Worm (Caenorhabditis elegans) whole organism, L4/young adult: ENCODE measurements around the gene C09G9.8.

Experiments
- W03F9.2 ChIP-seq: fragments of 150-350 bp; optimal IDR thresholded peaks from 2 replicates; lab custom pipeline; 2014; ENCODE audit warnings: missing biosample characterization, missing genetic modification characterization
- dao-5 ChIP-seq: sonication (generic microtip); optimal IDR thresholded peaks from 2 replicates; lab custom pipeline; 2016; ENCODE audit warnings: missing genotype, missing genetic modification characterization, moderate library complexity, missing compliant biosample characterization
- him-1 ChIP-seq: sonication (generic microtip); optimal IDR thresholded peaks from 2 replicates; lab custom pipeline; 2016; ENCODE audit warnings: missing genotype, missing genetic modification reagents, missing genetic modification characterization, missing compliant biosample characterization

ce11 chrIV:8866092-8866491 is 15.2 kb upstream of the C09G9.8 start:
- peak; percentile 74 for TF ChIP-seq W03F9.2 (tag; lab: Kevin White, UChicago)
- no peak for TF ChIP-seq dao-5 (tag; lab: Kevin White, UChicago)
- no peak for TF ChIP-seq him-1
